Worm (Caenorhabditis elegans): Measurements from ENCODE around the gene srx-128.

The srx-128 gene

DNA sequence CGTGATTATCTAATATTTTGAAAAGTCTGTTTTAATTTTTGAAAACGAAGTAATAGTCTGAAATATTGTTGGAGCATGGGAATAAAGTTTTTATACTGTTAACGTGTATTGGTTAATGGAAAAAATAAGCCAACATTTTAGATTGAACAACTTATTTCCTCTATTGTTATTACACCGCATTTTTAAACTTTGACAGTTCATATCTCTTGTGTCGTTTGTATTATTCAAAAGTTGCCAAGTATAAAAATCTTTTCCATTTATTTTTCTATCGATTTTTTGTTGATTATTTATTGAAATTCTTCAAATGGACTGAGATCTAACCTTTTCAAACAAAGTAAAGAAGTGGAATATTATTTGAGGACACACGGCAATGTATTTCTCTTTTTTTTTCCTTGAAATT, 6.5 kb upstream of the srx-128 start, which contains the start of gene str-165:
Gene str-165 (plus strand): TSS at position 301 of the 400 bp plus-strand sequence.
- TF ChIP-seq unc-62 (GFP tag; optimal IDR thresholded peaks at IDR 0.05), result no peak

DNA sequence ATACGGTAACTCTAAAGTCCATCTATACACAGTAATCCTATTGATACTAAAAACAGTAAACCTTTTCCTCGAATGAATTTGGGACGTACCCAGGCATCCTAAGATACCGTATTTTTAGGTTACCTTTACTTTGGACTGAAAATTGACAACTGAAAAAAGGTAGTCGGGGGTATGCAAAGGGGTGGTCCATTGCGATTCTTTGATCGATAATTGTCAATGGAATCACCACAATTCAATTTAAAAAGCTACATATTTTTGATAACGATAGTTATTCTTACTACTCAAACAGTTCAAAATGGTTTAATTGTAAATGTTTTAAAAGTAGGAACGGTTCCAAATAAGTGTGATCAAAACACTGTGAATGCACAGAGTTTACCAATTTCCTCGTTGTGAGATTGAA, 3.3 kb upstream of the srx-128 start, which contains the start of gene srx-129:
Gene srx-129 (plus strand): TSS at position 301 of the 400 bp plus-strand sequence.
- TF ChIP-seq unc-62 (GFP tag; optimal IDR thresholded peaks at IDR 0.05), result no peak

DNA sequence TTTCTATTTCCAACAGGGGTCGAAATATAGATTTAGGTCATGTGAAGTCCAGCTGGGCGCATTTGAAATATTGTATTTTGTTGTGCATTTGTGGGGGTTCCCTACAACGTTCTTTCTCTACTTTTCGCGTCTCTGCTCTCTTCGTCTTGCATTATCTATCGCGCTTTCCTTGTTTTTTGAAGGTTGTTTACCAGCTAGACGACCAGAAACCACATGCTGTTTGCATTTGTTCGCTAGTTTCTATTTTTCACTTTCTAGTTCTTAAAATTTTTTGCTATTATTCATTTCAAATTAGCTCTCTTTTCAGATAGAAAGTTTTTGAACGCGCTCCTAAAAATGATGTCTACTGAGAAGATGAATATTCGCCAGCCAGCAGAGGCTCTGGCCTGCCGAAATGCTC, 2.2 kb downstream of the srx-128 start, which contains the start of gene F55B12.10:
Gene F55B12.10 (plus strand): TSS at position 301 of the 400 bp plus-strand sequence.
- no peak for TF ChIP-seq unc-62 (GFP tag; optimal IDR thresholded peaks at IDR 0.05)

DNA sequence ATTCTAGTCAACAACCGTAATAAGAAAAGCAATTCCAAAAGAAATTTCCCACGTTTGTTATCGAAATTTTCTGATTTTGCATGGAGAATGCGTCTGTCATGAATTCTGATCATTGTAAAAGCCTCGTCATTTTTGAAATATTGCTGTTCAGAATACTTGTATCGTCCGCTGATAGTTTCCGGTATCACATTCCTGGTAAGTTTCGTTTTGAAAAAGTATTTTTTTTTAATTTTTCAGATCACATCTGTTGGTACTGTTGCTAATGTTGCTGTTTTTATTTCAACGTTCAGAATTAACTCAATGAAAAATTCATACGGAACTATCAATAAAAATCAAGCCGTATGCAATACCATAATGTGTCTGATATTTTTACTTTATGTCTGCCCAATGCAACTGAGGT, 3.6 kb downstream of the srx-128 start, which contains the start of gene srx-17:
Gene srx-17 (plus strand): TSS at position 301 of the 400 bp plus-strand sequence.
- no peak for TF ChIP-seq unc-62 (GFP tag; optimal IDR thresholded peaks at IDR 0.05)

DNA sequence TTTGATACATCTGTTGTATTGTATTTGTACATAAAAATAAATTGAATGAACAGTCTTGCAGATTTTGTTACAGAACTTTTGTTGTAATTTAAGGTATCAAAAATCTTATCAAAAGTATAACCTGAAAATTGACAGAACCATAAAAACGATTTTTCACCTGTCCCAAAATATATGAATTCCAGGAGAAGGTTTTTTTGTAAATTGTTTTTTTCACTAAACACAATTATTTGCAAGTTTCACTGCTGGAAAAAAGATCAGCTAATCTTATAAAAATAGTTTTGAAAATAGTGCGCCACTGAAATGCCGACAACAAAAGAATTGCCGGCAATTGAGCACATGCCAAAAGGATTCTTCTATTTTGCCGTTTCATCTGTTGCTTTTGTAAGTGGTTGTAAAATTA, 5.9 kb downstream of the srx-128 start, which contains the start of gene srx-130:
Gene srx-130 (plus strand): TSS at position 301 of the 400 bp plus-strand sequence.
- no peak for TF ChIP-seq unc-62 (GFP tag; optimal IDR thresholded peaks at IDR 0.05)

DNA sequence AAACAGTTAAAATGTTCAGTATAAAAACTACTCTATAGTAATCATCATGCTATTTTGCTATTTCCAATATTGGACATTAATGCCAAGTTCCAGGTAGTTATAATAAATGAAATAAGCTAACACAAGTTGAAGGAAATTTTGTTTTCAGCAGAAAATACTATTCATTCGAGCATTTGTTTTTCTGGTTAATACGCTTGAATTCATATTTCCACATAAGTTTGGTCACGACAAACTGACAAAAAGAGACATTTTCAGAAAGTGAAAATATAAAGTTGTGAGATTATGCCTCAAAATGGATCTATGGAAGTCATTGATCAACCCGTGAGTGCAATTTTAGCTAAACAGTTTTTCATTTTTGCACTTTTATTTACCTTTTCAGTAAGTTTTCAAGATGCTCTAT, 7.9 kb downstream of the srx-128 start, which contains the start of gene srx-131:
Gene srx-131 (plus strand): TSS at position 301 of the 400 bp plus-strand sequence.
- TF ChIP-seq unc-62 (GFP tag; optimal IDR thresholded peaks at IDR 0.05), result no peak

DNA sequence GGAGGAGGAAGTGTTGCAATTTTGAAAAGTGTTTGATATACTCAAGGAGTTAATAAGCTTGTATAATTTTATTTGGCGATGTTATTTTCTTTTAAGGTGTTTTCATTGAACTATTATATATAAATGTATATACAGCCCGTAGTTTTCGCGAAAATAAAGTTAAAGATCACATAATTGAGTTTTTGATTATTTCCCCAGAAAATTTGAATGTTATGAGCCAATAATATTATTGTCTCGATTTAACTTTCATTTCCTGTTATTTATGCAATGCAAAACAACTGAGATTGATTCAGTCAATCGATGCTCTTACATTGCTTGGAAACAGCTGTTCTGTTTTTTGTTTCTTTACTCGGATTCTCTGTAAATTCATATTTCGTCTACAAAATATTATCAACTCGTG, 11.1 kb downstream of the srx-128 start, which contains the start of gene srx-133:
Gene srx-133 (plus strand): TSS at position 301 of the 400 bp plus-strand sequence.
- TF ChIP-seq unc-62 (GFP tag; optimal IDR thresholded peaks at IDR 0.05), result no peak

DNA sequence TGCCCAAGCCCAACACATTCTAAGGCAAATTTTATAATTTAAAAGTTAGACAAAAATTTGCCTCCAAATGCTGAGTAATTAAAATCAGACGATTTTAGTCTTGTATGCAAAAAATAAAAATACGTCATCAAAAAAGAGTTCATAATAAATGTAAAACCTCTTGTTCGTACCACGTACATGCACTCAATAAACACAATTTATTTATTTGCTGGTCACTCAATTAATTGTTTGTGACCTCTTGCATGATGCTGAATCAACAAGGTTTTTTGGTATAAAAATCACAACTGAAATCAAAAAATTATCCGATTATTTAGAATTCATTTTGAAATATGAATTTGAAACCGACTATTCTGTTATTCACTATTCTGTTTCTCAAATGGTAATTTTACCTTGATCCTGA, 12.9 kb downstream of the srx-128 start, which contains the start of gene hpx-2:
Gene hpx-2 (plus strand): TSS at position 301 of the 400 bp plus-strand sequence.
- TF ChIP-seq unc-62 (GFP tag; optimal IDR thresholded peaks at IDR 0.05), result no peak

DNA sequence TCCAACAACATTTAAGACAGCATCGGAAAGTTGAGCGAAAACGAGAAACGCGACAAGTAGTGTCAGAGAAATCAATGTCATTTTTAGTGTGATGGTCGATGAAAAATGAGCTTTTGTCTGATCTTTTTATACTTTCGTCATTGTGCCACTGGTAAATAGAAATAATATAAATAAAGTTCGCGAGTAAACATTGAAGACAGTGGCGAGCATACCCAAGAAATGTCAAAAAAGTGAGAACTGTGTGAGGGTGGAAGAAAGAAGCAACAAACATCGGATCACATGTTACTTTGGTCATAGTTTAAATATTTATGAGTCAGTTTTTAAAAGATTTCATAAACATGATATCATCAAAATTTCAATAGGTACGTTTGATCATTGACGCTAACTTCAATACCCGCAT, 17.0 kb downstream of the srx-128 start, which contains the start of gene ttr-21:
Gene ttr-21 (minus strand): TSS at position 100 of the 400 bp plus-strand sequence.
- TF ChIP-seq unc-62 (GFP tag; optimal IDR thresholded peaks at IDR 0.05), result no peak

DNA sequence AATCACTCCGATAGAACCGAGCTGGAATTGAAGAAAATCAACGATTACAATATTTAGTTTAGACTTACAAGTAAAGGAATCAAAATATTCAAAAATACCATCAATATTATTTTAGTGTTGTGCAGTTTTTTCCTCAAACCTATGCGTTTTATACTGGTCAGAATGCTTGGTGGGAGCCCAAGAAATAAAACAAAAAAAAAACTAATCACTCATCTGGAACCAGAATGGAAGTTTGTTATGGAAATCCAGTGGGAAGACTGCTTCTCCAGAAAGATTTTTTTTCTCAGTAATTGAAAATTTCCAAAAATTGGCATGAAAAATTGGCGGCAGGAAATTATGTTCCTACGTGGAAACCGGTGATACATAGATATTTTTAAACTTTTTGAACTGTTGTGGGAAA, 19.1 kb downstream of the srx-128 start, which contains the start of gene srx-134:
Gene srx-134 (minus strand): TSS at position 101 of the 400 bp plus-strand sequence.
- TF ChIP-seq unc-62 (GFP tag; optimal IDR thresholded peaks at IDR 0.05), result no peak

DNA sequence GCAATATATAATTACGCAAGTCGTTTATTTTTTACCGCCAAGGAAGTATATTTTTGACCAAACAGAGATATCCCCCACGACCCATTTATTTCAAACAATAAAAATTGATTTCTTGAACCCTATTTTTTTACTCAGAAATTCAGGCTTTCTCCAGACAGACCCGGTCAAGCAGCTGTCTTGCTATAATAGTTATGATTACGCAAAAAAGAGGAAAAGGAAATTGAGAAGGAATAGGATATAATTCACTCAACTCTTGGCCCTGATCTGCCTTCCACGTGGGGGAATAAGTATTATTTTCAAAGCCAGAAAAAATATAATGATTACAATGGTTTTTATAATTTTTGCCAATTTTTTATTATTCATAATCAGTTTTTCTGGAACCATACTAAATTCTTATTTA, 19.9 kb downstream of the srx-128 start, which contains the start of gene srx-136:
Gene srx-136 (plus strand): TSS at position 301 of the 400 bp plus-strand sequence.
- TF ChIP-seq unc-62 (GFP tag; optimal IDR thresholded peaks at IDR 0.05), result no peak

DNA sequence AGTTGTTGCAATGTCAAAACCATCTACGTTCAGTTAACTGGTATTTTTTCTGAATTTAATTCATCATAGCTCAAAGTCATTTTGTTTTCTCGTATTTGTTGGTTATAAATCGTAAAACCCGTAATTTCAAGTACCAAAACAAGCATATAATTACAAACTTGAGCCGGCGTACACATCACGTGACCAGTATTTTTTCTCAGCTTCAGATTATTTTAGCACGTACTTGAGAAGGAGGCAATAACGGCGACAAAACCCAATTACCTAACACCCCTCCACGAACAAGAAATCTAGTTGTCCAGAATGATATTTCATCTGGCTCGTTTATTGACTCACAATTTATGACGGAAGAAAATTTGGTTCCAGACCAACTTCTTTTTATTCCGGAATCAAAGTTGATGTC, 21.6 kb downstream of the srx-128 start, which contains the start of gene srx-135:
Gene srx-135 (plus strand): TSS at position 301 of the 400 bp plus-strand sequence.
- no peak for TF ChIP-seq unc-62 (GFP tag; optimal IDR thresholded peaks at IDR 0.05)

DNA sequence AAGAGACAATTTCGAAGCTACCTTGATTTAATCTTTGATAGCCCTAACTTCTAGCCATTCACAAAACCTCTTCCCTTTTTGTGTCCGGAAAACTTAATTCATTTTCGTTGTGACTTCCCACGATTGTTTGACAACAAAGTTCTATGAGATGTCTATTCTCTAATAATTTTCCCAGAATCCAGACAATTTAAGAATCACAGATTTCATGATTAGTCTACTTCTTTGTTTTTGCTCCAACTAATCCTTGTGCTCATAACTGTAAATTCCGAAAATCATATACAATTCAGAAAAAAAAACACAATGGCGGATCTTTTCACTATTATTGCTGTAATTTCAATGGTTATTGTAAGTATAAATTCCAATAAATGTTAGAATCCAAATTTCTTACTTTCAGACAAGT, 25.2 kb downstream of the srx-128 start, which contains the start of gene srx-137:
Gene srx-137 (plus strand): TSS at position 301 of the 400 bp plus-strand sequence.
- TF ChIP-seq unc-62 (GFP tag; optimal IDR thresholded peaks at IDR 0.05), result no peak

DNA sequence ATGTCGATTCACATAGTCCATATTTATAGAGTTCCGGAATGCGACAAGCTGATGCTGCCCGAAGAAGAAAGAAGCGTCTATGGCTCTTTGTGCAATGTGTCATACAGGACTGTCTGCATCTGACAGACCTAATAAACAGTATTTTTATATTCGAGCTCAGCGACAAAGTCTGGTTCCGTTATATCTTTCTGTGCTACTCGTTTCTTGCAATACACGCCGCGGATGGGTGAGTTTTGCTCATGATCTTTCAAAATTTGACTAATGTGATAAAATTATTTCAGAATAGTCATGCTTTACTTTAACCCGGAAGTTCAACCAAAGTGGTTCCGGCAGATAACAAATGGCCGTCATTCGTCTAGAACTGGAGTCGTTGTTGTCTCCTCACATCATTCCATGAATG, 26.4 kb downstream of the srx-128 start:
- no peak for TF ChIP-seq unc-62 (GFP tag; optimal IDR thresholded peaks at IDR 0.05)

DNA sequence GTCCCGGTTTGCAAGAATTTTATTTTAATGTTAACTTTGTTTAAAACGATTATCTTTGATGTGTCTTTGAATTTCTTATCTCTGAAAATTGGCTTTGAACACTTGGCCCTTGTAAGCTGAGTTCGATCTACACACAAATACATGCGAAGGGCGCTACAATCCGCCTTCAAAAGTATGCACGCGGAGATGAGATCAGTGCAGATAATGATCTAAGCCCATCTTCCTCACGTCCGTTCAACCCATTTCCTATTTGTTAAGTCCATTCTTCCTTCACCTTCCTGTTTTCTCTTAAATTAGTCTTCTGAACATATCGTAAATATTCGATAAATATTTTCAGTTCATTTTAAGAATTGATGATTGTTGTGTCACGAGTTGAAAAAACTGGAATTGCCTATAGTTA, 29.1 kb downstream of the srx-128 start, which contains the start of gene nhr-175:
Gene nhr-175 (plus strand): TSS at position 339 of the 400 bp plus-strand sequence.
- no peak for TF ChIP-seq unc-62 (GFP tag; optimal IDR thresholded peaks at IDR 0.05)

DNA sequence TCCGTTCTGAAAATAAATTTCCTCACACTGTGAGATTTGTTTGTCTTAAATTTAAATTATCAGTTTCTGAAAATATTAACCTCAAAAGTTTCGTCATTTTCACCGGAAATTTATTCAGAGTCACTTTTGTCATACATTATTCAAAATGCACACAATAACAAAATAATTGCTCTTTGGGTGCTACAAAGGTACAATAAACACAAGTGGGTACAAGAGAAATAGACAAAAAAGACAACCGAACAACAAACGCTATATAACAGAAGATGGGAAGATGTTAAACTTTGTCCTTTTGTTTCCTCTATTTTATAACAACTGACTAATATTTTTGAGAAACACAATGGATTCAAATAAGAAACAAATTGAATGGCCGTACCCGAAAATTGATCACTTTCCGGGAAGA, 32.3 kb downstream of the srx-128 start:
- TF ChIP-seq unc-62 (GFP tag; optimal IDR thresholded peaks at IDR 0.05), result no peak

DNA sequence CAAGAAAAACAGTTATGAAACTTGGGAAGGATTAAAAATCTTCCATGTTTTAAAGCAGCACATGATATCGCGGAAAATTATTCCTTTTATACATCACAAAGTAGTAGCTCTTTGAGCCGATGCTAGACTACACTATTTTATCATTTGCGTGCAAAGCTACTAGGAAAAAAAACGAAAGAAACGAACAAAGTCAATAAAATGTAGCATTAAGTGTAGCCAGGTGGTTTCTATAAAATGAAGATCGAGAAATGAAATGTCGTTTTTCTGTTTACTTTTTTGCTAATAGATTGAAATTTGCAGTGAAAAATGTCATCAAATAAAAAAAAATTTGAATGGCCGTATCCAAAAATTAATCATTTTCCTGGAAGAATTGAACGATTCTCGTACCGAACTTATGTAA, 35.6 kb downstream of the srx-128 start, which contains the start of gene cpt-5:
Gene cpt-5 (plus strand): TSS at position 301 of the 400 bp plus-strand sequence.
- TF ChIP-seq unc-62 (GFP tag; optimal IDR thresholded peaks at IDR 0.05), result no peak

Data from whole organism, dauer.